Worm (Caenorhabditis elegans) whole organism, L3 larva: ENCODE data around the gene C17H12.10.

ENCODE experiments used
- ZK546.5 ChIP-seq: sonication (generic microtip); optimal IDR thresholded peaks from 2 replicates; lab custom pipeline; 2017; ENCODE audit warnings: missing biosample characterization, missing genetic modification characterization
- aly-2 ChIP-seq: fragments of 150-350 bp; optimal IDR thresholded peaks from 2 replicates; lab custom pipeline; 2014; ENCODE audit warnings: missing biosample characterization, missing genetic modification characterization
- elt-1 ChIP-seq: fragments of 150-350 bp; optimal IDR thresholded peaks from 2 replicates; lab custom pipeline; 2014; ENCODE audit warnings: missing biosample characterization, missing genetic modification characterization
- jun-1 ChIP-seq: fragments of 150-350 bp; optimal IDR thresholded peaks from 2 replicates; lab custom pipeline; 2014; ENCODE audit warnings: missing biosample characterization, missing genetic modification reagents, missing genetic modification characterization
- lin-15B ChIP-seq: fragments of 150-350 bp; optimal IDR thresholded peaks from 2 replicates; lab custom pipeline; 2014; ENCODE audit warnings: missing biosample characterization, missing genetic modification characterization
- lin-39 ChIP-seq: fragments of 150-350 bp; optimal IDR thresholded peaks from 2 replicates; lab custom pipeline; 2018; ENCODE audit warnings: missing biosample characterization, missing genetic modification reagents, missing genetic modification characterization
- zag-1 ChIP-seq: fragments of 150-350 bp; optimal IDR thresholded peaks from 2 replicates; lab custom pipeline; 2014; ENCODE audit warnings: missing biosample characterization, missing genetic modification characterization

DNA sequence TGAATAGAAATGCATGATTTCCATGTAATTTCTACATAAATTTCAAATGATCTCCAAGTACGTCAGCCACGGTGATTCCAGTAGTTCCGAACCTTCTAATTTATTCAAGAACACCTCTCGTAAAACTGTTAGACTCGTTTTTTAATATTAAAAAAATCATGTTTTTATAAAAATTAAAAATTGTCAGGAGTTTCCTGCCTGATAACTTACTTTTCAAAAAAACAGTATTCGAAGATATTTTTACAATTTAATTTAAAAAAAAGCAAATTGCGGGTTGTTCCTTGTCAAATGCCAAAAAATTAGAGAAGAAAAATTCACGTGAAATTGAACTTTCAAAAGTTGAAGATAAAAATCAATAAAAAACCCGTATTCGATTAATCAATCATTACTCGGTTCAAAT, 11.1 kb upstream of the C17H12.10 start, which contains the start of the genes C17H12.3 and C17H12.12:
- TF ChIP-seq aly-2 (no peak), lin-15B (tag; lab: Kevin White, UChicago) (no peak), lin-39 (tag; lab: Kevin White, UChicago) (no peak), jun-1 (tag; lab: Kevin White, UChicago) (no peak), zag-1 (tag; lab: Kevin White, UChicago) (no peak), ZK546.5 (no peak), elt-1 (tag; lab: Kevin White, UChicago) (no peak)
